Comparison of ENCODE assay signal across 2 worm cellular contexts in the genomic region with DNA sequence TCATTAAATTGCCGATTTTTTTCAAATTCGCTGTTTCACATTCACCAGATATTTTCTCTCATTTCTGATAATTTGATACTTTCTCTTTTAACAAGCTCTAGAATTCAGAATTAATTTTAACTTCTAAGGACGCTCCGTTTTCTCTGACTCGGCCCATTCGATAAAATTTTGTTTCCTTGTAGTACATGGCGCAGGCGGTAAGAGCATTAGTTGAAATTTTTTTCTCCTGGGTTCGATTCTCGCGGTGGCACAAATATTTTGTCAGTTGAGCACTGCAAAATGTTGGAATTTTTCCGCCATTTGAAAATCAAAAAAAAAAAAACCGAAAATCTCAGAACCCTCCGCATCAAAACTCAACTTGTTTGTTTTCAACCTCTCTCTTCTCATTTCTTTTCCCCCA.
A peak's percentile ranks its signal among the peaks of the same experiment; 100 is the strongest.
TF ChIP-seq lines count a peak whose summit lies in the region.

No protein-coding gene starts in this region.

TF ChIP-seq in whole organism, L4 larva, 104 proteins besides CTCF, POLR2A, EP300 and RAD21:
- no peak for TF ChIP-seq nhr-11 (tag; optimal IDR thresholded peaks at IDR 0.05; lab: Kevin White, UChicago)
- TF ChIP-seq snpc-1.2 (GFP tag; IDR thresholded peaks at IDR 0.05; lab: Robert Waterston, UW), result peak; percentile 71
- TF ChIP-seq hlh-11 (tag; optimal IDR thresholded peaks at IDR 0.05; lab: Kevin White, UChicago), result no peak
- no peak for TF ChIP-seq egl-27 (tag; optimal IDR thresholded peaks at IDR 0.05; lab: Kevin White, UChicago)

TF ChIP-seq in whole organism, young adult, 124 proteins besides CTCF, POLR2A, EP300 and RAD21:
- TF ChIP-seq lin-35 (GFP tag; optimal IDR thresholded peaks at IDR 0.05; lab: Kevin White, UChicago) (no peak), snpc-4 (GFP tag; optimal IDR thresholded peaks at IDR 0.05; lab: Kevin White, UChicago) (no peak), snpc-4 (tag; optimal IDR thresholded peaks at IDR 0.05; lab: Kevin White, UChicago) (peak in 3 of 4 experiments; percentile 61 to 81 (median 70)), tbp1 (GFP tag; optimal IDR thresholded peaks at IDR 0.05; lab: Kevin White, UChicago) (peak; percentile 7), F22D6.2 (tag; optimal IDR thresholded peaks at IDR 0.05; lab: Kevin White, UChicago) (no peak), tlf-1 (GFP tag; optimal IDR thresholded peaks at IDR 0.05; lab: Kevin White, UChicago) (no peak), tbx-9 (tag; optimal IDR thresholded peaks at IDR 0.05; lab: Kevin White, UChicago; ENCODE audit: borderline replicate concordance) (no peak), cebp-1 (GFP tag; IDR thresholded peaks at IDR 0.05; lab: Robert Waterston, UW) (no peak), cebp-1 (tag; optimal IDR thresholded peaks at IDR 0.05; lab: Kevin White, UChicago) (no peak), lin-26 (GFP tag; IDR thresholded peaks at IDR 0.05; lab: Robert Waterston, UW) (no peak), Y56A3A.18 (GFP tag; IDR thresholded peaks at IDR 0.05; lab: Robert Waterston, UW) (no peak), K12H6.12 (tag; optimal IDR thresholded peaks at IDR 0.05; lab: Kevin White, UChicago) (no peak), attf-6 (GFP tag; IDR thresholded peaks at IDR 0.05; lab: Robert Waterston, UW) (peak; percentile 80), lir-1 (GFP tag; conservative IDR thresholded peaks at IDR 0.05; lab: Robert Waterston, UW) (no peak), rpc-1 (optimal IDR thresholded peaks at IDR 0.05; lab: Kevin White, UChicago) (peak; percentile 16), rpc-1 (tag; optimal IDR thresholded peaks at IDR 0.05; lab: Kevin White, UChicago) (no peak), lin-40 (tag; optimal IDR thresholded peaks at IDR 0.05; lab: Kevin White, UChicago) (no peak), lag-1 (GFP tag; IDR thresholded peaks at IDR 0.05; lab: Robert Waterston, UW) (no peak), Y95B8A.8 (GFP tag; IDR thresholded peaks at IDR 0.05; lab: Robert Waterston, UW) (no peak)
